Worm (Caenorhabditis elegans): ENCODE measurements around the gene igdb-1.

ce11 chrIV:12531464-12531863 lies 52.7 kb downstream of the igdb-1 start:
- TF ChIP-seq ceh-6 (GFP tag; optimal IDR thresholded peaks at IDR 0.05) (no peak), ama-1 (optimal IDR thresholded peaks at IDR 0.05) (no peak)

Measured in whole organism, late embryonic.